Worm (Caenorhabditis elegans) whole organism, L3 larva: ENCODE data around the gene F32D8.4.

Experiments used
- R02D3.7 ChIP-seq: fragments of 150-350 bp; optimal IDR thresholded peaks from 2 replicates; lab custom pipeline; 2014; ENCODE audit warnings: missing biosample characterization, missing genetic modification characterization
- ama-1 ChIP-seq: fragments of 150-350 bp; optimal IDR thresholded peaks from 2 replicates; lab custom pipeline; 2018
- ceh-16 ChIP-seq: sonication (generic microtip); optimal IDR thresholded peaks from 2 replicates; lab custom pipeline; 2017; ENCODE audit warnings: missing biosample characterization, missing genetic modification characterization
- ceh-28 ChIP-seq: fragments of 150-350 bp; optimal IDR thresholded peaks from 2 replicates; lab custom pipeline; 2014; ENCODE audit warnings: missing biosample characterization, missing genetic modification reagents, missing genetic modification characterization
- ceh-9 ChIP-seq: sonication (generic microtip); optimal IDR thresholded peaks from 2 replicates; lab custom pipeline; 2018; ENCODE audit warnings: missing biosample characterization, missing genetic modification characterization
- daf-12 ChIP-seq: fragments of 150-350 bp; optimal IDR thresholded peaks from 2 replicates; lab custom pipeline; 2014; ENCODE audit warnings: missing biosample characterization, missing genetic modification reagents, missing genetic modification characterization
- egl-27 ChIP-seq: sonication (generic microtip); optimal IDR thresholded peaks from 4 replicates; lab custom pipeline; 2017; ENCODE audit warnings: missing biosample characterization, missing genetic modification reagents, missing genetic modification characterization
- egl-5 ChIP-seq: fragments of 150-350 bp; optimal IDR thresholded peaks from 2 replicates; lab custom pipeline; 2017; ENCODE audit warnings: missing biosample characterization, missing genetic modification reagents, missing genetic modification characterization, inconsistent platforms
- elt-1 ChIP-seq: fragments of 150-350 bp; optimal IDR thresholded peaks from 2 replicates; lab custom pipeline; 2014; ENCODE audit warnings: missing biosample characterization, missing genetic modification characterization
- elt-2 ChIP-seq: sonication (generic microtip); optimal IDR thresholded peaks from 2 replicates; lab custom pipeline; 2016; ENCODE audit warnings: missing genetic modification reagents, mild to moderate bottlenecking, missing genetic modification characterization, missing compliant biosample characterization
- elt-3 ChIP-seq, 3 experiments: fragments of 150-350 bp in 1 of 3; sonication (generic microtip) in 2 of 3; optimal IDR thresholded peaks; 2 replicates in 2 of 3; 4 replicates in 1 of 3; lab custom pipeline; 2014 to 2017; ENCODE audit warnings: missing biosample characterization in 3 of 3, missing genetic modification characterization in 3 of 3
- eor-1 ChIP-seq, 2 experiments: fragments of 150-350 bp; optimal IDR thresholded peaks; 2 replicates each; lab custom pipeline; 2014 to 2018; ENCODE audit warnings: missing biosample characterization in 2 of 2, missing genetic modification characterization in 2 of 2
- fkh-10 ChIP-seq: sonication (generic microtip); optimal IDR thresholded peaks from 2 replicates; lab custom pipeline; 2017; ENCODE audit warnings: missing biosample characterization, missing genetic modification reagents, missing genetic modification characterization
- fkh-2 ChIP-seq: fragments of 150-350 bp; optimal IDR thresholded peaks from 2 replicates; lab custom pipeline; 2014; ENCODE audit warnings: missing biosample characterization, missing genetic modification reagents, missing genetic modification characterization
- fos-1 ChIP-seq: fragments of 150-350 bp; optimal IDR thresholded peaks from 2 replicates; lab custom pipeline; 2014; ENCODE audit warnings: missing biosample characterization, missing genetic modification characterization
- hmg-11 ChIP-seq: sonication (generic microtip); optimal IDR thresholded peaks from 2 replicates; lab custom pipeline; 2016; ENCODE audit warnings: missing genetic modification characterization, missing compliant biosample characterization
- jun-1 ChIP-seq: fragments of 150-350 bp; optimal IDR thresholded peaks from 2 replicates; lab custom pipeline; 2014; ENCODE audit warnings: missing biosample characterization, missing genetic modification reagents, missing genetic modification characterization
- lin-15B ChIP-seq: fragments of 150-350 bp; optimal IDR thresholded peaks from 2 replicates; lab custom pipeline; 2014; ENCODE audit warnings: missing biosample characterization, missing genetic modification characterization
- lin-39 ChIP-seq: fragments of 150-350 bp; optimal IDR thresholded peaks from 2 replicates; lab custom pipeline; 2018; ENCODE audit warnings: missing biosample characterization, missing genetic modification reagents, missing genetic modification characterization
- mdl-1 ChIP-seq: fragments of 150-350 bp; optimal IDR thresholded peaks from 2 replicates; lab custom pipeline; 2014; ENCODE audit warnings: missing biosample characterization, missing genetic modification characterization
- mml-1 ChIP-seq: fragments of 150-350 bp; sonication (generic microtip); optimal IDR thresholded peaks from 3 replicates; lab custom pipeline; 2014; ENCODE audit warnings: missing biosample characterization, missing genetic modification characterization
- nfya-1 ChIP-seq: sonication (generic microtip); optimal IDR thresholded peaks from 2 replicates; lab custom pipeline; 2017; ENCODE audit warnings: missing genetic modification characterization, mild to moderate bottlenecking, missing compliant biosample characterization, antibody characterized with exemption, moderate library complexity; ENCODE audit not compliant: insufficient read depth
- nhr-11 ChIP-seq: fragments of 150-350 bp; optimal IDR thresholded peaks from 2 replicates; lab custom pipeline; 2014; ENCODE audit warnings: missing biosample characterization, missing genetic modification characterization
- nhr-23 ChIP-seq: fragments of 150-350 bp; optimal IDR thresholded peaks from 2 replicates; lab custom pipeline; 2014; ENCODE audit warnings: missing biosample characterization, missing genetic modification reagents, missing genetic modification characterization
- nhr-237 ChIP-seq: fragments of 150-350 bp; optimal IDR thresholded peaks from 2 replicates; lab custom pipeline; 2014; ENCODE audit warnings: missing biosample characterization, missing genetic modification characterization
- nhr-25 ChIP-seq: sonication (generic microtip); optimal IDR thresholded peaks from 2 replicates; lab custom pipeline; 2017; ENCODE audit warnings: missing biosample characterization, missing genetic modification characterization
- nhr-28 ChIP-seq: fragments of 150-350 bp; optimal IDR thresholded peaks from 2 replicates; lab custom pipeline; 2014; ENCODE audit warnings: missing biosample characterization, missing genetic modification characterization
- nhr-43 ChIP-seq: sonication (generic microtip); optimal IDR thresholded peaks from 2 replicates; lab custom pipeline; 2016; ENCODE audit warnings: mild to moderate bottlenecking, missing genetic modification characterization, missing compliant biosample characterization; ENCODE audit not compliant: poor library complexity, severe bottlenecking
- nhr-67 ChIP-seq: fragments of 150-350 bp; optimal IDR thresholded peaks from 2 replicates; lab custom pipeline; 2014; ENCODE audit warnings: missing biosample characterization, missing genetic modification characterization
- nhr-76 ChIP-seq: fragments of 150-350 bp; sonication (generic microtip); optimal IDR thresholded peaks from 5 replicates; lab custom pipeline; 2014; ENCODE audit warnings: missing biosample characterization, missing genetic modification characterization
- pha-4 ChIP-seq: fragments of 150-350 bp; optimal IDR thresholded peaks from 2 replicates; lab custom pipeline; 2014; ENCODE audit warnings: missing biosample characterization, missing genetic modification reagents, missing genetic modification characterization
- pqm-1 ChIP-seq: fragments of 150-350 bp; optimal IDR thresholded peaks from 2 replicates; lab custom pipeline; 2017; ENCODE audit warnings: missing biosample characterization, missing genetic modification characterization, inconsistent platforms
- sea-2 ChIP-seq: fragments of 150-350 bp; sonication (generic microtip); optimal IDR thresholded peaks from 4 replicates; lab custom pipeline; 2014; ENCODE audit warnings: missing biosample characterization, missing genetic modification reagents, missing genetic modification characterization
- skn-1 ChIP-seq: fragments of 150-350 bp; optimal IDR thresholded peaks from 2 replicates; lab custom pipeline; 2014; ENCODE audit warnings: missing biosample characterization, missing genetic modification characterization
- snpc-4 ChIP-seq: fragments of 150-350 bp; optimal IDR thresholded peaks from 2 replicates; lab custom pipeline; 2014; ENCODE audit warnings: missing biosample characterization, missing genetic modification characterization
- tbx-2 ChIP-seq: sonication (generic microtip); optimal IDR thresholded peaks from 2 replicates; lab custom pipeline; 2016; ENCODE audit warnings: mild to moderate bottlenecking, missing genetic modification characterization, missing compliant biosample characterization
- unc-39 ChIP-seq: sonication (generic microtip); optimal IDR thresholded peaks from 4 replicates; lab custom pipeline; 2017; ENCODE audit warnings: missing biosample characterization, missing genetic modification characterization
- unc-62 ChIP-seq: fragments of 150-350 bp; sonication (generic microtip); optimal IDR thresholded peaks from 4 replicates; lab custom pipeline; 2014; ENCODE audit warnings: missing biosample characterization, missing genetic modification reagents, missing genetic modification characterization
- zag-1 ChIP-seq: fragments of 150-350 bp; optimal IDR thresholded peaks from 2 replicates; lab custom pipeline; 2014; ENCODE audit warnings: missing biosample characterization, missing genetic modification characterization
- ztf-11 ChIP-seq: fragments of 150-350 bp; optimal IDR thresholded peaks from 2 replicates; lab custom pipeline; 2014; ENCODE audit warnings: missing biosample characterization, missing genetic modification characterization
- ztf-4 ChIP-seq: fragments of 150-350 bp; optimal IDR thresholded peaks from 2 replicates; lab custom pipeline; 2014; ENCODE audit warnings: missing biosample characterization, missing genetic modification characterization

F32D8.4 gene

DNA sequence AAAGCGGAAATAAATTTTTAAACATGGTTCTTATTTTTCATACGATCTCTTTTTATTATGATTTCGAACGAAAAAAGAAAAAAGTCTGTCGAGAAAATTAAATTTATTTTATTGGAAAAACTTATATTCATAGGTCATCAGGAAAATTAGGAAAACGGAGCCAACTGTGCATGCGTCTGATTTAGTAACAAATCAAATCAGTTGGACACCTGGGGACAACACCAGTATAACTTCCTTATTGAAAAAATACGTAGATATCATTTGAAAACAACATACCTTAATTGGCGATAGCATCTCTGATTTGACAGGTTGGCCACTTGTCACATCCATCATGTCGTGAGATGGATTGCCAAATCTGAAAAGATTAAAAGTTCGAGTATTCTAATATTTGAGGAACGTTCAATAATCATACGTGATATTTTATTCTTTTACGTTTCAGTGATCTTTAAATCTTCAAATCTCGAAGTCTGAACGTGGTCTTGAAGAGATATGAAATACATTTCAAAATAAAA lies 32.8 kb downstream of the F32D8.4 start:
- TF ChIP-seq nhr-25 (tag; lab: Kevin White, UChicago) (peak; percentile 20), zag-1 (no peak), unc-62 (GFP tag; lab: Kevin White, UChicago) (peak; percentile 69), nhr-237 (tag; lab: Kevin White, UChicago) (no peak), nhr-67 (tag; lab: Kevin White, UChicago) (no peak), ztf-4 (tag; lab: Kevin White, UChicago) (no peak), tbx-2 (no peak), mdl-1 (tag; lab: Kevin White, UChicago) (no peak), lin-15B (no peak), hmg-11 (tag; lab: Kevin White, UChicago) (no peak), ceh-16 (tag; lab: Kevin White, UChicago) (no peak), skn-1 (tag; lab: Kevin White, UChicago) (no peak), fos-1 (tag; lab: Kevin White, UChicago) (no peak), snpc-4 (no peak), elt-1 (peak; percentile 65), R02D3.7 (tag; lab: Kevin White, UChicago) (no peak), sea-2 (GFP tag; lab: Kevin White, UChicago) (no peak), fkh-2 (tag; lab: Kevin White, UChicago) (no peak), ceh-9 (tag; lab: Kevin White, UChicago) (no peak), nhr-43 (tag; lab: Kevin White, UChicago) (no peak), egl-5 (tag; lab: Kevin White, UChicago) (no peak), eor-1 (tag; optimal IDR thresholded peaks at IDR 0.05; lab: Kevin White, UChicago) (no peak), lin-39 (tag; lab: Kevin White, UChicago) (no peak), unc-39 (tag; lab: Kevin White, UChicago) (no peak), nhr-28 (no peak), ama-1 (no peak)

DNA sequence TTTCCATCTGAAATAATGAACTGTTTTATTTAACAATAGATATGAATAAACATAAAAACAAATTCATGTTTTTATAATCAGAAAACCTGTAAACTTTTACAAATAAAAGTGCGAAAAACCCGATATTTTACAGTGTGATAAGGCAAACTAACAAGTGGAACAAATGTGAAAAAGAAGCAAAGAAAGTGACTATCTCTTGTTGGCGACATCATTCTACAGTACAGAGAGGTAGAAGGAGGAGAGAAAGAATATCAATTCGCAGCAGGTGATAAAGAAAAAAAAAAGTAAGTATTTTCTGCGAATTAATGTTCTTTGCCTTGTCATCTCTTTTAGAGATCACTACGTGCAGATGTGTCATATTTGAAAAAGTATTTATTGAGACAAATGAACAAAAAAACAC lies 33.6 kb downstream of the F32D8.4 start:
- TF ChIP-seq jun-1 (no peak), elt-2 (tag; lab: Kevin White, UChicago) (peak; percentile 72), nhr-43 (tag; lab: Kevin White, UChicago) (peak; percentile 35), sea-2 (GFP tag; lab: Kevin White, UChicago) (no peak), unc-62 (GFP tag; lab: Kevin White, UChicago) (no peak), snpc-4 (no peak), egl-27 (tag; lab: Kevin White, UChicago) (no peak), eor-1 (tag; optimal IDR thresholded peaks at IDR 0.05; lab: Kevin White, UChicago) (no peak), ceh-28 (no peak), nhr-67 (tag; lab: Kevin White, UChicago) (no peak), ama-1 (no peak), nhr-25 (tag; lab: Kevin White, UChicago) (peak; percentile 33), ztf-11 (tag; lab: Kevin White, UChicago) (no peak), hmg-11 (tag; lab: Kevin White, UChicago) (no peak), ceh-16 (tag; lab: Kevin White, UChicago) (no peak), mdl-1 (tag; lab: Kevin White, UChicago) (peak; percentile 33), fkh-2 (tag; lab: Kevin White, UChicago) (no peak), fkh-10 (GFP tag; lab: Kevin White, UChicago) (no peak), nhr-23 (peak; percentile 32), pha-4 (tag; lab: Kevin White, UChicago) (no peak), daf-12 (tag; lab: Kevin White, UChicago) (no peak), elt-3 (tag; optimal IDR thresholded peaks at IDR 0.05; lab: Kevin White, UChicago) (peak in 2 of 3 experiments; percentile 44 to 46), nfya-1 (tag; lab: Kevin White, UChicago) (no peak), mml-1 (tag; lab: Kevin White, UChicago) (no peak), nhr-11 (no peak), nhr-76 (no peak), pqm-1 (tag; lab: Kevin White, UChicago) (peak; percentile 88), nhr-28 (no peak)
